Fruit fly (Drosophila melanogaster) whole organism: ENCODE results near the gene CG32713.

Experiments
- CG8478 ChIP-seq: fragments of >200 bp; optimal IDR thresholded peaks from 2 replicates; lab custom pipeline; 2018; ENCODE audit warnings: inconsistent platforms
- Dll ChIP-seq: fragments of >200 bp; optimal IDR thresholded peaks from 2 replicates; lab custom pipeline; 2017
- EcR ChIP-seq, 2 experiments: fragments of >200 bp; optimal IDR thresholded peaks; 2 replicates each; lab custom pipeline; 2017; ENCODE audit warnings: missing biosample characterization in 2 of 2, missing genetic modification characterization in 2 of 2, missing genetic modification reagents in 2 of 2
- pan ChIP-seq: fragments of >200 bp; optimal IDR thresholded peaks from 2 replicates; lab custom pipeline; 2017
- psq ChIP-seq: fragments of >200 bp; optimal IDR thresholded peaks from 2 replicates; lab custom pipeline; 2017
- usp ChIP-seq: fragments of >200 bp; optimal IDR thresholded peaks from 2 replicates; lab custom pipeline; 2017; ENCODE audit warnings: missing biosample characterization, missing genetic modification characterization, mixed read lengths

CG32713 gene

dm6 chrX:8489048-8489447, 31.6 kb upstream of the CG32713 start, which contains the start of gene CG33181:
CG33181 (plus strand) TSS chrX:8489348.
- TF ChIP-seq Dll (lab: Kevin White, UChicago) (no peak), pan (no peak), psq (no peak), usp (no peak), CG8478 (lab: Kevin White, UChicago) (no peak), EcR (GFP tag; optimal IDR thresholded peaks at IDR 0.05; lab: Kevin White, UChicago) (no peak)

dm6 chrX:8484778-8485177, 27.3 kb upstream of the CG32713 start:
- TF ChIP-seq Dll (lab: Kevin White, UChicago) (no peak), EcR (GFP tag; optimal IDR thresholded peaks at IDR 0.05; lab: Kevin White, UChicago) (no peak), pan (no peak), psq (no peak), usp (no peak)

dm6 chrX:8483671-8484070, 26.2 kb upstream of the CG32713 start, which contains the start of gene CG33223:
CG33223 (minus strand) TSS chrX:8483885.
- TF ChIP-seq psq (no peak), EcR (GFP tag; optimal IDR thresholded peaks at IDR 0.05; lab: Kevin White, UChicago) (no peak), CG8478 (lab: Kevin White, UChicago) (no peak), usp (no peak), Dll (lab: Kevin White, UChicago) (no peak), pan (no peak)

dm6 chrX:8481462-8481861, 24.0 kb upstream of the CG32713 start, which contains the start of gene Cp38:
Cp38 (plus strand) TSS chrX:8481837.
- TF ChIP-seq usp (no peak), EcR (GFP tag; optimal IDR thresholded peaks at IDR 0.05; lab: Kevin White, UChicago) (no peak), CG8478 (lab: Kevin White, UChicago) (no peak), psq (no peak), Dll (lab: Kevin White, UChicago) (no peak), pan (no peak)

dm6 chrX:8479031-8479568, 21.7 kb upstream of the CG32713 start, which contains the start of gene Cp36:
Cp36 (plus strand) TSS chrX:8479319.
- TF ChIP-seq psq = no peak
- no peak for TF ChIP-seq EcR (GFP tag; optimal IDR thresholded peaks at IDR 0.05; lab: Kevin White, UChicago)
- no peak for TF ChIP-seq CG8478 (lab: Kevin White, UChicago)
- no peak for TF ChIP-seq pan
- TF ChIP-seq Dll (lab: Kevin White, UChicago) = no peak
- TF ChIP-seq usp = no peak

- TF ChIP-seq EcR (GFP tag; optimal IDR thresholded peaks at IDR 0.05; lab: Kevin White, UChicago) = no peak
- no peak for TF ChIP-seq psq
- no peak for TF ChIP-seq CG8478 (lab: Kevin White, UChicago)
- no peak for TF ChIP-seq usp
- TF ChIP-seq pan = no peak
- no peak for TF ChIP-seq Dll (lab: Kevin White, UChicago)
These were observed 19.4 kb upstream of the CG32713 start, which contains the start of gene Cp7Fc for dm6 chrX:8476817-8477216. Cp7Fc (plus strand) TSS chrX:8477117.

dm6 chrX:8475657-8476056, 18.2 kb upstream of the CG32713 start:
- TF ChIP-seq Dll (lab: Kevin White, UChicago) = no peak
- no peak for TF ChIP-seq pan
- TF ChIP-seq EcR (GFP tag; optimal IDR thresholded peaks at IDR 0.05; lab: Kevin White, UChicago) = no peak

dm6 chrX:8473339-8473887, 16.0 kb upstream of the CG32713 start, which contains the start of gene Cp7Fb:
Cp7Fb (plus strand) TSS chrX:8473837.
- TF ChIP-seq EcR (GFP tag; optimal IDR thresholded peaks at IDR 0.05; lab: Kevin White, UChicago) = no peak
- no peak for TF ChIP-seq Dll (lab: Kevin White, UChicago)
- TF ChIP-seq psq = no peak
- TF ChIP-seq usp = no peak
- no peak for TF ChIP-seq pan
- no peak for TF ChIP-seq CG8478 (lab: Kevin White, UChicago)

- TF ChIP-seq EcR (GFP tag; optimal IDR thresholded peaks at IDR 0.05; lab: Kevin White, UChicago) (no peak), Dll (lab: Kevin White, UChicago) (no peak), CG8478 (lab: Kevin White, UChicago) (no peak), usp (no peak), psq (no peak), pan (no peak)
These were observed 13.2 kb upstream of the CG32713 start, which contains the start of gene Cp7Fa for dm6 chrX:8470588-8470987. Cp7Fa (plus strand) TSS chrX:8470888.

dm6 chrX:8469606-8470005, 12.2 kb upstream of the CG32713 start:
- TF ChIP-seq usp (no peak), pan (no peak)

- TF ChIP-seq usp = no peak
- no peak for TF ChIP-seq Dll (lab: Kevin White, UChicago)
- TF ChIP-seq CG8478 (lab: Kevin White, UChicago) = no peak
- TF ChIP-seq psq = no peak
- no peak for TF ChIP-seq pan
- no peak for TF ChIP-seq EcR (GFP tag; optimal IDR thresholded peaks at IDR 0.05; lab: Kevin White, UChicago)
These were observed 11.6 kb upstream of the CG32713 start, which contains the start of gene CG12116 for dm6 chrX:8468962-8469459. CG12116 (minus strand) TSS chrX:8469012.

- TF ChIP-seq psq (no peak), usp (no peak), Dll (lab: Kevin White, UChicago) (no peak), CG8478 (lab: Kevin White, UChicago) (no peak), pan (no peak), EcR (GFP tag; optimal IDR thresholded peaks at IDR 0.05; lab: Kevin White, UChicago) (no peak)
These were observed 9.3 kb upstream of the CG32713 start for dm6 chrX:8466729-8467215.
